Worm (Caenorhabditis elegans) whole organism, midembryonic: ENCODE data around the gene F58H1.6.

Source experiments
- T22C8.4 ChIP-seq: fragments of 200-800 bp; sonication (Bioruptor generic); IDR thresholded peaks from 2 replicates; pipeline ENCODE4 v1.3.6; 2022; ENCODE audit warnings: missing genetic modification characterization, missing compliant biosample characterization
- cog-1 ChIP-seq: sonication (generic microtip); optimal IDR thresholded peaks from 2 replicates; lab custom pipeline; 2016; ENCODE audit warnings: missing genetic modification characterization, missing compliant biosample characterization
- flt-1 ChIP-seq: fragments of 200-800 bp; sonication (Bioruptor generic); IDR thresholded peaks from 2 replicates; pipeline ENCODE4 v1.3.6; 2022; ENCODE audit warnings: missing genetic modification characterization, missing compliant biosample characterization
- klf-2 ChIP-seq: fragments of 200-800 bp; sonication (Bioruptor generic); conservative IDR thresholded peaks from 2 replicates; pipeline ENCODE4 v1.3.6; 2022; ENCODE audit warnings: missing genetic modification reagents, missing genetic modification characterization, missing compliant biosample characterization
- med-1 ChIP-seq: sonication (generic microtip); optimal IDR thresholded peaks from 2 replicates; lab custom pipeline; 2017; ENCODE audit warnings: missing genetic modification characterization, mild to moderate bottlenecking, missing compliant biosample characterization, antibody characterized with exemption, missing genetic modification reagents; ENCODE audit not compliant: insufficient read depth
- ref-1 ChIP-seq: fragments of 200-800 bp; sonication (Bioruptor generic); conservative IDR thresholded peaks from 2 replicates; pipeline ENCODE4 v1.3.6; 2022; ENCODE audit warnings: missing genetic modification reagents, missing genetic modification characterization, missing compliant biosample characterization
- tab-1 ChIP-seq: fragments of 200-800 bp; sonication (Bioruptor generic); IDR thresholded peaks from 2 replicates; pipeline ENCODE4 v1.3.6; 2022; ENCODE audit warnings: missing genetic modification characterization, missing compliant biosample characterization
- ztf-23 ChIP-seq: fragments of 200-800 bp; sonication (Bioruptor generic); IDR thresholded peaks from 2 replicates; pipeline ENCODE4 v1.3.6; 2022; ENCODE audit warnings: missing genetic modification reagents, missing genetic modification characterization, missing compliant biosample characterization
- ztf-29 ChIP-seq: fragments of 200-800 bp; sonication (Bioruptor generic); IDR thresholded peaks from 2 replicates; pipeline ENCODE4 v1.3.6; 2022; ENCODE audit warnings: missing genetic modification reagents, missing genetic modification characterization, missing compliant biosample characterization

- no peak for TF ChIP-seq klf-2 (GFP tag; lab: Robert Waterston, UW)
- no peak for TF ChIP-seq ref-1 (GFP tag; lab: Robert Waterston, UW)
- no peak for TF ChIP-seq ztf-29 (GFP tag; lab: Robert Waterston, UW)
- peak; percentile 58; the same call in 1 of the 2 replicates for TF ChIP-seq flt-1
- TF ChIP-seq ztf-23 (GFP tag; lab: Robert Waterston, UW), result 0 out of 2 replicates have a peak, but pooled peaks have one; percentile 43
- TF ChIP-seq cog-1 (tag; lab: Kevin White, UChicago), result peak; percentile 29
- TF ChIP-seq med-1, result no peak
- no peak for TF ChIP-seq T22C8.4 (GFP tag; lab: Robert Waterston, UW)
- no peak for TF ChIP-seq tab-1
Observed at ce11 chrV:11896322-11896898, 46.0 kb upstream of the F58H1.6 start.
